Worm (Caenorhabditis elegans) whole organism, young adult: ENCODE data around the gene F44E2.9.

Experiments
- D2030.7 ChIP-seq: fragments of 200-800 bp; sonication (Bioruptor generic); IDR thresholded peaks from 2 replicates; pipeline ENCODE4 v1.3.6; 2022; ENCODE audit warnings: missing genetic modification reagents, missing genetic modification characterization, missing compliant biosample characterization
- F10E7.11 ChIP-seq: sonication (generic microtip); optimal IDR thresholded peaks from 2 replicates; lab custom pipeline; 2017; ENCODE audit warnings: mild to moderate bottlenecking, missing genetic modification characterization, moderate library complexity, missing compliant biosample characterization
- F33H1.4 ChIP-seq: fragments of 200-800 bp; sonication (Bioruptor generic); IDR thresholded peaks from 2 replicates; pipeline ENCODE4 v1.3.6; 2022; ENCODE audit warnings: missing genetic modification reagents, missing genetic modification characterization, missing compliant biosample characterization
- F37B4.10 ChIP-seq: fragments of 200-800 bp; sonication (Bioruptor generic); IDR thresholded peaks from 2 replicates; pipeline ENCODE4 v1.3.6; 2022; ENCODE audit warnings: missing genetic modification characterization, missing compliant biosample characterization
- T07F8.4 ChIP-seq: sonication (generic microtip); optimal IDR thresholded peaks from 2 replicates; lab custom pipeline; 2016; ENCODE audit warnings: mild to moderate bottlenecking, missing genetic modification characterization, moderate library complexity, missing compliant biosample characterization
- Y53G8AR.9 ChIP-seq: fragments of 200-800 bp; sonication (Bioruptor generic); conservative IDR thresholded peaks from 2 replicates; pipeline ENCODE4 v1.3.6; 2022; ENCODE audit warnings: missing genetic modification reagents, missing genetic modification characterization, missing compliant biosample characterization
- akir-1 ChIP-seq: fragments of 200-800 bp; sonication (Bioruptor generic); optimal IDR thresholded peaks from 2 replicates; lab custom pipeline; 2018; ENCODE audit warnings: mild to moderate bottlenecking, missing genetic modification characterization, moderate library complexity, missing compliant biosample characterization
- athp-1 ChIP-seq: sonication (generic microtip); optimal IDR thresholded peaks from 2 replicates; lab custom pipeline; 2017; ENCODE audit warnings: mild to moderate bottlenecking, missing genetic modification characterization, missing compliant biosample characterization
- attf-3 ChIP-seq: fragments of 200-800 bp; sonication (Bioruptor generic); conservative IDR thresholded peaks from 2 replicates; pipeline ENCODE4 v1.3.6; 2022; ENCODE audit warnings: missing genetic modification reagents, missing genetic modification characterization, missing compliant biosample characterization
- bed-2 ChIP-seq: fragments of 200-800 bp; sonication (Bioruptor generic); IDR thresholded peaks from 2 replicates; pipeline ENCODE4 v1.3.6; 2022; ENCODE audit warnings: missing genetic modification reagents, missing genetic modification characterization, missing compliant biosample characterization
- cebp-1 ChIP-seq, 2 experiments: fragments of 200-800 bp in 1 of 2; sonication (Bioruptor generic) in 1 of 2; sonication (generic microtip) in 1 of 2; IDR thresholded peaks in 1 of 2; optimal IDR thresholded peaks in 1 of 2; 2 replicates each; pipeline versions ENCODE4 v1.3.6 to Lab custom; 2017 to 2022; ENCODE audit warnings: missing compliant biosample characterization in 2 of 2, missing genetic modification characterization in 2 of 2, mild to moderate bottlenecking in 1 of 2, missing genetic modification reagents in 1 of 2, moderate library complexity in 1 of 2
- cebp-2 ChIP-seq: fragments of 200-800 bp; sonication (Bioruptor generic); IDR thresholded peaks from 2 replicates; pipeline ENCODE4 v1.3.6; 2022; ENCODE audit warnings: missing genetic modification characterization, missing compliant biosample characterization
- ceh-58 ChIP-seq: fragments of 200-800 bp; sonication (Bioruptor generic); IDR thresholded peaks from 2 replicates; pipeline ENCODE4 v1.3.6; 2022; ENCODE audit warnings: missing genetic modification characterization, missing compliant biosample characterization
- ceh-91 ChIP-seq: fragments of 200-800 bp; sonication (Bioruptor generic); IDR thresholded peaks from 2 replicates; pipeline ENCODE4 v1.3.6; 2022; ENCODE audit warnings: missing genetic modification reagents, missing genetic modification characterization, missing compliant biosample characterization
- die-1 ChIP-seq: sonication (generic microtip); optimal IDR thresholded peaks from 2 replicates; lab custom pipeline; 2016; ENCODE audit warnings: missing genotype, mild to moderate bottlenecking, missing genetic modification characterization, missing compliant biosample characterization
- dpl-1 ChIP-seq: fragments of 150-350 bp; optimal IDR thresholded peaks from 2 replicates; lab custom pipeline; 2014; ENCODE audit warnings: missing biosample characterization, missing genetic modification reagents, missing genetic modification characterization
- gei-17 ChIP-seq: fragments of 200-800 bp; sonication (Bioruptor generic); optimal IDR thresholded peaks from 2 replicates; lab custom pipeline; 2018; ENCODE audit warnings: mild to moderate bottlenecking, missing genetic modification characterization, missing compliant biosample characterization
- hlh-12 ChIP-seq: sonication (generic microtip); optimal IDR thresholded peaks from 2 replicates; lab custom pipeline; 2016; ENCODE audit warnings: missing genetic modification characterization, missing compliant biosample characterization
- hmg-1.2 ChIP-seq: fragments of 200-800 bp; sonication (Bioruptor generic); IDR thresholded peaks from 2 replicates; pipeline ENCODE4 v1.3.6; 2022; ENCODE audit warnings: missing genetic modification reagents, missing genetic modification characterization, missing compliant biosample characterization
- hmg-20 ChIP-seq: fragments of 200-800 bp; sonication (Bioruptor generic); IDR thresholded peaks from 2 replicates; pipeline ENCODE4 v1.3.6; 2022; ENCODE audit warnings: missing genetic modification reagents, missing genetic modification characterization, missing compliant biosample characterization
- hsf-1 ChIP-seq: fragments of 200-800 bp; sonication (Bioruptor generic); IDR thresholded peaks from 2 replicates; pipeline ENCODE4 v1.3.6; 2022; ENCODE audit warnings: missing genetic modification reagents, missing genetic modification characterization, missing compliant biosample characterization
- lag-1 ChIP-seq: fragments of 200-800 bp; sonication (Bioruptor generic); IDR thresholded peaks from 2 replicates; pipeline ENCODE4 v1.3.6; 2022; ENCODE audit warnings: missing genetic modification reagents, missing genetic modification characterization, missing compliant biosample characterization
- lin-40 ChIP-seq: sonication (generic microtip); optimal IDR thresholded peaks from 2 replicates; lab custom pipeline; 2016; ENCODE audit warnings: missing genetic modification characterization, mild to moderate bottlenecking, missing compliant biosample characterization, missing genotype, missing genetic modification reagents
- lin-54 ChIP-seq: fragments of 200-800 bp; sonication (Bioruptor generic); optimal IDR thresholded peaks from 2 replicates; lab custom pipeline; 2018; ENCODE audit warnings: mild to moderate bottlenecking, missing genetic modification characterization, missing compliant biosample characterization
- lsl-1 ChIP-seq: fragments of 200-800 bp; sonication (Bioruptor generic); optimal IDR thresholded peaks from 2 replicates; lab custom pipeline; 2018; ENCODE audit warnings: mild to moderate bottlenecking, missing genetic modification characterization, moderate library complexity, missing compliant biosample characterization
- madf-10 ChIP-seq: sonication (generic microtip); optimal IDR thresholded peaks from 2 replicates; lab custom pipeline; 2016; ENCODE audit warnings: mild to moderate bottlenecking, missing genetic modification characterization, missing compliant biosample characterization
- madf-6 ChIP-seq: fragments of 200-800 bp; sonication (Bioruptor generic); IDR thresholded peaks from 2 replicates; pipeline ENCODE4 v1.3.6; 2022; ENCODE audit warnings: missing genetic modification reagents, missing genetic modification characterization, missing compliant biosample characterization
- madf-8 ChIP-seq: fragments of 200-800 bp; sonication (Bioruptor generic); conservative IDR thresholded peaks from 2 replicates; pipeline ENCODE4 v1.3.6; 2022; ENCODE audit warnings: missing genetic modification reagents, missing genetic modification characterization, missing compliant biosample characterization
- mes-4 ChIP-seq: sonication (generic microtip); optimal IDR thresholded peaks from 2 replicates; lab custom pipeline; 2016; ENCODE audit warnings: missing genotype, missing genetic modification characterization, missing compliant biosample characterization
- nfya-1 ChIP-seq: sonication (generic microtip); optimal IDR thresholded peaks from 2 replicates; lab custom pipeline; 2017; ENCODE audit warnings: antibody characterized with exemption, missing compliant biosample characterization, missing genetic modification characterization, borderline replicate concordance; ENCODE audit not compliant: insufficient read depth
- nhr-120 ChIP-seq: fragments of 200-800 bp; sonication (Bioruptor generic); IDR thresholded peaks from 2 replicates; pipeline ENCODE4 v1.3.6; 2022; ENCODE audit warnings: missing genetic modification characterization, missing compliant biosample characterization
- rec-8 ChIP-seq, 2 experiments: sonication (generic microtip); optimal IDR thresholded peaks; 2 replicates each; lab custom pipeline; 2016; ENCODE audit warnings: mild to moderate bottlenecking in 2 of 2, missing genetic modification characterization in 2 of 2, missing genetic modification reagents in 2 of 2, missing genotype in 2 of 2, missing biosample characterization in 1 of 2, missing compliant biosample characterization in 1 of 2, moderate library complexity in 1 of 2
- sea-2 ChIP-seq: fragments of 200-800 bp; sonication (Bioruptor generic); IDR thresholded peaks from 2 replicates; pipeline ENCODE4 v1.3.6; 2022; ENCODE audit warnings: missing genetic modification characterization, missing compliant biosample characterization
- tbp1 ChIP-seq: fragments of 200-800 bp; sonication (Bioruptor generic); optimal IDR thresholded peaks from 2 replicates; lab custom pipeline; 2018; ENCODE audit warnings: mild to moderate bottlenecking, missing genetic modification characterization, missing compliant biosample characterization
- unc-62 ChIP-seq: fragments of 150-350 bp; optimal IDR thresholded peaks from 2 replicates; lab custom pipeline; 2014; ENCODE audit warnings: missing biosample characterization, missing genetic modification reagents, missing genetic modification characterization
- xnd-1 ChIP-seq: sonication (generic microtip); optimal IDR thresholded peaks from 2 replicates; lab custom pipeline; 2016; ENCODE audit warnings: missing genotype, missing genetic modification reagents, missing genetic modification characterization, missing compliant biosample characterization
- ztf-22 ChIP-seq: fragments of 200-800 bp; sonication (Bioruptor generic); optimal IDR thresholded peaks from 2 replicates; lab custom pipeline; 2018; ENCODE audit warnings: mild to moderate bottlenecking, missing genetic modification characterization, moderate library complexity, missing compliant biosample characterization
- ztf-25 ChIP-seq: fragments of 200-800 bp; sonication (Bioruptor generic); IDR thresholded peaks from 2 replicates; pipeline ENCODE4 v1.3.6; 2022; ENCODE audit warnings: missing genetic modification reagents, missing genetic modification characterization, missing compliant biosample characterization
- ztf-3 ChIP-seq: fragments of 200-800 bp; sonication (Bioruptor generic); optimal IDR thresholded peaks from 2 replicates; lab custom pipeline; 2018; ENCODE audit warnings: mild to moderate bottlenecking, missing genetic modification characterization, missing compliant biosample characterization

Gene F44E2.9

DNA sequence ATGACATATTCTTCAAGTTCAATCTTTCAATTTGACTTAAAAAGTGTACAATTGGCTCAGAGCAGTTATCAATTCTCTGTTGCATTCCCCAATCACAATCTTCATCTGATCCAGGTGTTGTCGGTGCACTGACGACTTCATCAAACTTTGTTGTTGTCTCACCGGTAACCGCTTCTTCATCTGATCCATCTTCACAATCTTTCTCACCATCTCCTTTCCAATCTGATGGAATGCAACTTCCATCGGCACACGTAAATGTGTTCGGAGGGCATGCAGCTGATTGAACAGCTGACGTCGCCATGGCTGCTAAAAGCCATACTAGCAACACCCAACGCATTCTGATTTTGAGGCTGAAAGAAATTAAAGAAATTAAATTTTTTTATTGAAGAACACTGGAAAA, 12.3 kb downstream of the F44E2.9 start, which contains the start of gene F44E2.4:
F44E2.4 (minus strand) TSS at position 350 of the 400 bp plus-strand sequence.
- TF ChIP-seq die-1 (tag; lab: Kevin White, UChicago) (no peak), hlh-12 (tag; lab: Kevin White, UChicago) (no peak), lin-40 (tag; lab: Kevin White, UChicago) (no peak), bed-2 (GFP tag; lab: Robert Waterston, UW) (no peak), sea-2 (no peak), F37B4.10 (GFP tag; lab: Robert Waterston, UW) (no peak), ceh-58 (GFP tag; lab: Robert Waterston, UW) (no peak)

DNA sequence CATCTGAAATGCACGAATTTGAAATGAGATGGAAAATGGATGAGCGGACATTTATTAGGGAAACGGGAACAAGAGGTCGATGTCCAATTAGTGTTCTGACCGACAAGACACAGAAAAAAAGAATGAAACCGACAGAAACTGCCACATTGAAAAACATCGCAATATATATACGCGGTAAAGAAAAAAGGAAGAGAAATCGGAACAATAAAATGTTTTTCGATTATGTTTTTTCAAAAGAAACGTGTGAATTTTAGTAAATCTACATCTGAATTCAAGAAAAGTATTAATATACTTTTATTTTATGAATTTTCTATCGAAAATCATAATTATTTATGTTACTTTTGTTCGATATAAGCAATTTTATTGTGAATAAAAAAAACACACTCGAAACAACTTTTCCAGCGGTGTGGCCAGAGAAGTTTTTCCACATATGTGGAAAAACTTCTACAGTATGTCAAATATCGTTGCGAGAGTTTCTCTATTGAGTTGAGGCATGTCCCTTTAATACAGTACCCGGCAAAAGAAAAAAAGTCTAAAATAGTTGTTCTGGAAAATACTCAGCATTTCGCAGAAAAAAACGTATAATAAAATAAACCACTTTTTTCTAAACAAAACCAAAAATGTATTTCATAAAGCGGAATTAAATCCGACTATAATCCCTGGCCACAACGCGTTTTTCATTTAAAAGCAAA, 19.1 kb downstream of the F44E2.9 start, which contains the start of gene F44E2.10:
F44E2.10 (minus strand) TSS at position 51 of the 692 bp plus-strand sequence.
- TF ChIP-seq ztf-25: no peak
- peak; percentile 67 for TF ChIP-seq xnd-1 (tag; lab: Kevin White, UChicago)
- no peak for TF ChIP-seq lin-54 (GFP tag; lab: Kevin White, UChicago)
- TF ChIP-seq nhr-120 (GFP tag; lab: Robert Waterston, UW): no peak
- TF ChIP-seq Y53G8AR.9 (GFP tag; lab: Robert Waterston, UW): no peak
- TF ChIP-seq gei-17 (GFP tag; lab: Kevin White, UChicago): no peak
- TF ChIP-seq attf-3: no peak
- TF ChIP-seq unc-62 (GFP tag; lab: Kevin White, UChicago): no peak
- no peak for TF ChIP-seq hmg-20
- TF ChIP-seq madf-8: peak; percentile 46
- peak; percentile 23 for TF ChIP-seq dpl-1 (GFP tag; lab: Kevin White, UChicago)
- TF ChIP-seq madf-10 (tag; lab: Kevin White, UChicago): no peak
- peak; percentile 83 for TF ChIP-seq F33H1.4 (GFP tag; lab: Robert Waterston, UW)
- TF ChIP-seq madf-6 (GFP tag; lab: Robert Waterston, UW): peak; percentile 72
- TF ChIP-seq tbp1 (GFP tag; lab: Kevin White, UChicago): no peak
- no peak for TF ChIP-seq cebp-2 (GFP tag; lab: Robert Waterston, UW)
- peak; percentile 88 for TF ChIP-seq lsl-1 (GFP tag; lab: Kevin White, UChicago)
- no peak for TF ChIP-seq hmg-1.2 (GFP tag; lab: Robert Waterston, UW)
- TF ChIP-seq, all 124 proteins: peak for 6

DNA sequence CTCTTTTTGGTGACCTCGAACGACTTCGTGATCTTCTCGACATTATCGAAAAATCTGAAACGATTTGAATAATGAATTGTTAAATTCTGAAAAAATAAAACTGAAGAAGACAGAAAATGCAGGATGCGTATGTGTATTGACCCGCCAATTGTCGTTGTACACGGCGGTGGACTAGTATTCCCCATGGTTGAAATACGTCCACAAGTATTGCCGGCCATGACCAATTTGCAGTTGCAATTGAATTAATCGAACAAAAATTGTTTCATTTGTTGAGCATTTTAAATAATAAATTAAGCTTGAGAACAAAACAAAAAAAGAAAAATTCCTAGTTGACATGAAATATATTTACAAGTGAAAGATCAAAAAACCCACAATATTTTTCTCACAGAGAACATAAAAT, 21.1 kb downstream of the F44E2.9 start, which contains the start of gene F44E2.3:
F44E2.3 (minus strand) TSS at position 61 of the 400 bp plus-strand sequence.
- 0 out of 2 replicates have a peak, but pooled peaks have one; percentile 24 for TF ChIP-seq D2030.7 (GFP tag; lab: Robert Waterston, UW)
- TF ChIP-seq mes-4 (tag; lab: Kevin White, UChicago): no peak

DNA sequence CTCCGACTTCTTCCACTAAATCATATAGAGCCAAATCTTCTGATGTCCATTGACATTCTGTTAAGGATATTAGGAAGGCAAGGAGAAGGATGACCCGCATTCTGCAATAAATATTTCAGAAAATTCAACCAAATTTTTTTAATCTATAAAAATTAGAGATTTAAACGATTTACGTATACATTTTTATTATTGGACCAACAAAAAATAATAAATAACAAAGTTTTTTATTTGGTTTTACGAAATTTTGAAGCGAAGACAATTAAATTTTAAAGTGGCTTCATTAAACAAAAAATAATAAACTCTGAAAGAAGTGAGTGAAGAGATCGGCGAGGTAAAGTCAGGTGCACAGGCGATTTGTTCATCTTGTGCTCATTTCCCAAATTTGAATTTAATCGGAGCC, 23.2 kb downstream of the F44E2.9 start, which contains the start of gene F54F2.9:
F54F2.9 (minus strand) TSS at position 101 of the 400 bp plus-strand sequence.
- no peak for TF ChIP-seq hsf-1 (GFP tag; lab: Robert Waterston, UW)
- TF ChIP-seq ztf-25: no peak
- no peak for TF ChIP-seq rec-8 (tag; optimal IDR thresholded peaks at IDR 0.05; lab: Kevin White, UChicago)
- TF ChIP-seq F10E7.11 (tag; lab: Kevin White, UChicago): no peak
- no peak for TF ChIP-seq ztf-3
- TF ChIP-seq tbp1 (GFP tag; lab: Kevin White, UChicago): no peak
- no peak for TF ChIP-seq hmg-1.2 (GFP tag; lab: Robert Waterston, UW)
- TF ChIP-seq ztf-22 (GFP tag; lab: Kevin White, UChicago): no peak
- TF ChIP-seq nfya-1 (tag; lab: Kevin White, UChicago): no peak
- no peak for TF ChIP-seq lag-1 (GFP tag; lab: Robert Waterston, UW)
- TF ChIP-seq cebp-1 (GFP tag; IDR thresholded peaks at IDR 0.05; lab: Robert Waterston, UW): no peak
- TF ChIP-seq cebp-1 (tag; optimal IDR thresholded peaks at IDR 0.05; lab: Kevin White, UChicago): no peak
- no peak for TF ChIP-seq ceh-91 (GFP tag; lab: Robert Waterston, UW)
- no peak for TF ChIP-seq madf-10 (tag; lab: Kevin White, UChicago)
- no peak for TF ChIP-seq akir-1
- no peak for TF ChIP-seq T07F8.4 (tag; lab: Kevin White, UChicago)
- no peak for TF ChIP-seq D2030.7 (GFP tag; lab: Robert Waterston, UW)
- TF ChIP-seq athp-1 (tag; lab: Kevin White, UChicago): no peak
